Worm (Caenorhabditis elegans) whole organism, L1 larva: Measurements from ENCODE around the gene flp-19.

ENCODE experiments used
- C04F5.9 ChIP-seq: sonication (generic microtip); optimal IDR thresholded peaks from 2 replicates; lab custom pipeline; 2016; ENCODE audit warnings: missing genetic modification characterization, missing compliant biosample characterization
- F16B12.6 ChIP-seq: fragments of 150-350 bp; optimal IDR thresholded peaks from 2 replicates; lab custom pipeline; 2014; ENCODE audit warnings: missing biosample characterization, missing genetic modification characterization
- aly-2 ChIP-seq: fragments of 150-350 bp; optimal IDR thresholded peaks from 2 replicates; lab custom pipeline; 2014; ENCODE audit warnings: missing biosample characterization, missing genetic modification characterization
- ama-1 ChIP-seq: fragments of 150-350 bp; optimal IDR thresholded peaks from 2 replicates; lab custom pipeline; 2014
- ceh-63 ChIP-seq: fragments of 200-800 bp; sonication (Bioruptor generic); optimal IDR thresholded peaks from 2 replicates; lab custom pipeline; 2018; ENCODE audit warnings: mild to moderate bottlenecking, missing genetic modification characterization, missing compliant biosample characterization
- ceh-8 ChIP-seq: fragments of 200-800 bp; sonication (Bioruptor generic); optimal IDR thresholded peaks from 2 replicates; lab custom pipeline; 2018; ENCODE audit warnings: mild to moderate bottlenecking, missing genetic modification characterization, moderate library complexity, missing compliant biosample characterization
- ceh-88 ChIP-seq: fragments of 200-800 bp; sonication (Bioruptor generic); IDR thresholded peaks from 2 replicates; pipeline ENCODE4 v1.3.6; 2022; ENCODE audit warnings: missing genetic modification characterization, missing compliant biosample characterization
- ceh-90 ChIP-seq: sonication (generic microtip); optimal IDR thresholded peaks from 2 replicates; lab custom pipeline; 2016; ENCODE audit warnings: missing genetic modification characterization, missing compliant biosample characterization
- dsc-1 ChIP-seq: sonication (generic microtip); optimal IDR thresholded peaks from 2 replicates; lab custom pipeline; 2016; ENCODE audit warnings: mild to moderate bottlenecking, missing genetic modification characterization, missing compliant biosample characterization
- efl-1 ChIP-seq, 4 experiments: fragments of 150-350 bp; optimal IDR thresholded peaks in 3 of 4; peaks in 1 of 4; 1 replicate in 1 of 4; 2 replicates in 3 of 4; lab custom pipeline; 2014; ENCODE audit warnings: missing biosample characterization in 2 of 4, missing genetic modification characterization in 2 of 4, missing genetic modification reagents in 2 of 4
- efl-3 ChIP-seq: fragments of 200-800 bp; sonication (Bioruptor generic); optimal IDR thresholded peaks from 2 replicates; lab custom pipeline; 2018; ENCODE audit warnings: mild to moderate bottlenecking, missing genetic modification characterization, missing compliant biosample characterization
- egl-27 ChIP-seq, 2 experiments: fragments of 150-350 bp in 1 of 2; sonication (generic microtip); optimal IDR thresholded peaks; 3 replicates each; lab custom pipeline; 2017 to 2018; ENCODE audit warnings: missing biosample characterization in 2 of 2, missing genetic modification characterization in 2 of 2, missing genetic modification reagents in 2 of 2
- elt-2 ChIP-seq: sonication (generic microtip); optimal IDR thresholded peaks from 2 replicates; lab custom pipeline; 2016; ENCODE audit warnings: missing genetic modification characterization, mild to moderate bottlenecking, inconsistent platforms, missing compliant biosample characterization, missing genetic modification reagents
- ets-5 ChIP-seq: fragments of 200-800 bp; sonication (Bioruptor generic); IDR thresholded peaks from 2 replicates; pipeline ENCODE4 v1.3.6; 2022; ENCODE audit warnings: missing genetic modification characterization, missing compliant biosample characterization
- fkh-10 ChIP-seq: sonication (generic microtip); optimal IDR thresholded peaks from 2 replicates; lab custom pipeline; 2017; ENCODE audit warnings: missing biosample characterization, missing genetic modification reagents, missing genetic modification characterization
- fos-1 ChIP-seq: fragments of 150-350 bp; optimal IDR thresholded peaks from 2 replicates; lab custom pipeline; 2014; ENCODE audit warnings: missing biosample characterization, missing genetic modification characterization
- grh-1 ChIP-seq: fragments of 200-800 bp; sonication (Bioruptor generic); IDR thresholded peaks from 2 replicates; pipeline ENCODE4 v1.3.6; 2022; ENCODE audit warnings: missing genetic modification reagents, missing genetic modification characterization, missing compliant biosample characterization
- hlh-17 ChIP-seq: fragments of 200-800 bp; sonication (Bioruptor generic); optimal IDR thresholded peaks from 2 replicates; lab custom pipeline; 2018; ENCODE audit warnings: missing genetic modification characterization, mild to moderate bottlenecking, missing compliant biosample characterization, moderate library complexity, borderline replicate concordance
- hlh-4 ChIP-seq: sonication (generic microtip); optimal IDR thresholded peaks from 2 replicates; lab custom pipeline; 2016; ENCODE audit warnings: mild to moderate bottlenecking, missing genetic modification characterization, missing compliant biosample characterization
- irx-1 ChIP-seq: sonication (generic microtip); optimal IDR thresholded peaks from 2 replicates; lab custom pipeline; 2016; ENCODE audit warnings: missing genetic modification characterization, missing compliant biosample characterization
- jun-1 ChIP-seq: fragments of 150-350 bp; optimal IDR thresholded peaks from 2 replicates; lab custom pipeline; 2014; ENCODE audit warnings: missing biosample characterization, missing genetic modification reagents, missing genetic modification characterization
- lin-13 ChIP-seq: fragments of 150-350 bp; optimal IDR thresholded peaks from 2 replicates; lab custom pipeline; 2014; ENCODE audit warnings: missing biosample characterization, missing genetic modification reagents, missing genetic modification characterization
- lin-14 ChIP-seq: fragments of 200-800 bp; sonication (Bioruptor generic); optimal IDR thresholded peaks from 2 replicates; lab custom pipeline; 2018; ENCODE audit warnings: mild to moderate bottlenecking, missing genetic modification characterization, moderate library complexity, missing compliant biosample characterization
- lin-15B ChIP-seq: fragments of 150-350 bp; sonication (generic microtip); optimal IDR thresholded peaks from 3 replicates; lab custom pipeline; 2014; ENCODE audit warnings: missing biosample characterization, missing genetic modification characterization
- lir-3 ChIP-seq: sonication (generic microtip); optimal IDR thresholded peaks from 2 replicates; lab custom pipeline; 2016; ENCODE audit warnings: mild to moderate bottlenecking, missing genetic modification characterization, moderate library complexity, missing compliant biosample characterization; ENCODE audit not compliant: poor library complexity
- lsy-2 ChIP-seq, 2 experiments: fragments of 150-350 bp; optimal IDR thresholded peaks; 2 replicates each; lab custom pipeline; 2014; ENCODE audit warnings: missing biosample characterization in 2 of 2, missing genetic modification characterization in 2 of 2
- mab-9 ChIP-seq: fragments of 200-800 bp; sonication (Bioruptor generic); IDR thresholded peaks from 2 replicates; pipeline ENCODE4 v1.3.6; 2022; ENCODE audit warnings: missing genetic modification reagents, missing genetic modification characterization, missing compliant biosample characterization
- mdl-1 ChIP-seq, 2 experiments: fragments of 150-350 bp; optimal IDR thresholded peaks; 2 replicates each; lab custom pipeline; 2014 to 2017; ENCODE audit warnings: missing biosample characterization in 2 of 2, missing genetic modification characterization in 2 of 2, inconsistent platforms in 1 of 2
- mef-2 ChIP-seq: fragments of 150-350 bp; optimal IDR thresholded peaks from 2 replicates; lab custom pipeline; 2014; ENCODE audit warnings: missing biosample characterization, missing genetic modification characterization
- mep-1 ChIP-seq: fragments of 150-350 bp; optimal IDR thresholded peaks from 2 replicates; lab custom pipeline; 2014; ENCODE audit warnings: missing biosample characterization, missing genetic modification characterization
- nhr-11 ChIP-seq: fragments of 150-350 bp; optimal IDR thresholded peaks from 2 replicates; lab custom pipeline; 2014; ENCODE audit warnings: missing biosample characterization, missing genetic modification characterization
- nhr-12 ChIP-seq: sonication (generic microtip); optimal IDR thresholded peaks from 2 replicates; lab custom pipeline; 2017; ENCODE audit warnings: missing biosample characterization, missing genetic modification characterization
- nhr-19 ChIP-seq: fragments of 200-800 bp; sonication (Bioruptor generic); conservative IDR thresholded peaks from 2 replicates; pipeline ENCODE4 v1.3.6; 2022; ENCODE audit warnings: missing genetic modification characterization, missing compliant biosample characterization
- nhr-28 ChIP-seq: fragments of 150-350 bp; optimal IDR thresholded peaks from 2 replicates; lab custom pipeline; 2014; ENCODE audit warnings: missing biosample characterization, missing genetic modification characterization
- nhr-47 ChIP-seq: sonication (generic microtip); optimal IDR thresholded peaks from 2 replicates; lab custom pipeline; 2016; ENCODE audit warnings: mild to moderate bottlenecking, missing genetic modification characterization, moderate library complexity, missing compliant biosample characterization
- nhr-76 ChIP-seq: sonication (generic microtip); optimal IDR thresholded peaks from 2 replicates; lab custom pipeline; 2017; ENCODE audit warnings: missing biosample characterization, missing genetic modification characterization
- nhr-77 ChIP-seq: fragments of 150-350 bp; optimal IDR thresholded peaks from 2 replicates; lab custom pipeline; 2014; ENCODE audit warnings: missing biosample characterization, missing genetic modification characterization
- nhr-90 ChIP-seq: sonication (generic microtip); optimal IDR thresholded peaks from 2 replicates; lab custom pipeline; 2016; ENCODE audit warnings: mild to moderate bottlenecking, missing genetic modification characterization, missing compliant biosample characterization; ENCODE audit not compliant: poor library complexity
- pag-3 ChIP-seq: sonication (generic microtip); optimal IDR thresholded peaks from 2 replicates; lab custom pipeline; 2017; ENCODE audit warnings: missing genetic modification characterization, mild to moderate bottlenecking, missing compliant biosample characterization, antibody characterized with exemption, borderline replicate concordance; ENCODE audit not compliant: insufficient read depth
- pqm-1 ChIP-seq: sonication (generic microtip); optimal IDR thresholded peaks from 3 replicates; lab custom pipeline; 2017; ENCODE audit warnings: missing biosample characterization, missing genetic modification characterization
- skn-1 ChIP-seq: fragments of 150-350 bp; optimal IDR thresholded peaks from 2 replicates; lab custom pipeline; 2014; ENCODE audit warnings: missing biosample characterization, missing genetic modification characterization
- snpc-4 ChIP-seq: fragments of 150-350 bp; optimal IDR thresholded peaks from 2 replicates; lab custom pipeline; 2014; ENCODE audit warnings: missing biosample characterization, missing genetic modification characterization
- snu-23 ChIP-seq: sonication (generic microtip); optimal IDR thresholded peaks from 2 replicates; lab custom pipeline; 2016; ENCODE audit warnings: missing genetic modification characterization, missing compliant biosample characterization
- swsn-7 ChIP-seq: sonication (generic microtip); optimal IDR thresholded peaks from 2 replicates; lab custom pipeline; 2016; ENCODE audit warnings: missing genetic modification characterization, missing compliant biosample characterization
- tbx-2 ChIP-seq: sonication (generic microtip); optimal IDR thresholded peaks from 2 replicates; lab custom pipeline; 2016; ENCODE audit warnings: missing genetic modification characterization, missing compliant biosample characterization
- unc-130 ChIP-seq: fragments of 150-350 bp; optimal IDR thresholded peaks from 2 replicates; lab custom pipeline; 2017; ENCODE audit warnings: missing biosample characterization, missing genetic modification characterization, inconsistent platforms
- unc-62 ChIP-seq: fragments of 150-350 bp; optimal IDR thresholded peaks from 2 replicates; lab custom pipeline; 2014; ENCODE audit warnings: missing biosample characterization, missing genetic modification reagents, missing genetic modification characterization
- vab-15 ChIP-seq: sonication (generic microtip); optimal IDR thresholded peaks from 2 replicates; lab custom pipeline; 2017; ENCODE audit warnings: missing genotype, mild to moderate bottlenecking, missing genetic modification characterization, missing compliant biosample characterization
- xbp-1 ChIP-seq: sonication (generic microtip); optimal IDR thresholded peaks from 2 replicates; lab custom pipeline; 2016; ENCODE audit warnings: missing genetic modification characterization, missing compliant biosample characterization
- zag-1 ChIP-seq: fragments of 150-350 bp; optimal IDR thresholded peaks from 2 replicates; lab custom pipeline; 2014; ENCODE audit warnings: missing biosample characterization, missing genetic modification characterization
- zip-4 ChIP-seq: fragments of 200-800 bp; sonication (Bioruptor generic); optimal IDR thresholded peaks from 2 replicates; lab custom pipeline; 2018; ENCODE audit warnings: mild to moderate bottlenecking, missing genetic modification characterization, moderate library complexity, missing compliant biosample characterization

Gene flp-19

DNA sequence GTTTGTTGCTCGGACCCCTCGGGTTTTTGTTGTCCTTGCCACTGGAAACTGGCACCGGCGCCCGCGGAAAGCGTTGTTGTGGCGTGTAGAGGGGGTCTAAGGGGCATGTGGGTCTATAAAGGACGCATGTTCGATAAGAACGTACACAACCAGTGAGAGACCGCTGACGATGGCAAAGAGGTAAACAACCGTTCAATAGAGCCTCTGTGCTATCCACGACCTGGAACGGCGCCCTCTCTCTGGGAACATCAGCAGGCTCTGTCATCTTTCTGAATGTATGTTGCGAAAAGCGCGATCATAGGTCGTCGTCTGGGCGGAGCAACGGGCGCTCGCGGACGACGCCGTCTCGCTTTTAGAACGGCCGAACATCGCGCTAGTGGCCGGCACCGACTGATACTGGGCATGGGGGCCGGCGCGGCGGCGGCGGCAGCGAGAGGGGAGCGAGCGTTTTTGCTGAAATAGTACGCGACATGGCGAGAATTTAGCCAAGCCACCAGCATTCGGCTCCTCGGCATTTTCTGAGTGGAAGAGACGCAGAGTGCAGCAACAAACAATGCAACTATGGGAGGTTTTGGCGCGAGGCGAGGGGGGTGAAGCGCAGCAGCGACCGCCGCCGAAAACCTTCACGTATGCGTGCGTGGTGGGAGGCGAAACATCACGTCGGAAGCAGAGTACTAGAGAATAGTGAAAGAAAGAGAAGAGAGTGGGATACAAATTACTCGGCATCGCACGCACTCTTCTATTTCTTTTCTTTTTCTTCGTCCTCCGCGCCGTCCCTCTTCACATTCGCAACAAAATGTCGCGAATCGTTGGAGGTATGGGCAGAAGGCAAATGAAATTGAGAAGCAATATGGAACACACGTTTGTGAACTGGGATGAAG, 32.8 kb downstream of the flp-19 start:
- TF ChIP-seq hlh-4 (tag; lab: Kevin White, UChicago) (no peak), mep-1 (tag; lab: Kevin White, UChicago) (peak; percentile 83), snpc-4 (tag; lab: Kevin White, UChicago) (peak; percentile 41), ets-5 (no peak), zip-4 (GFP tag; lab: Kevin White, UChicago) (no peak), nhr-90 (tag; lab: Kevin White, UChicago) (peak; percentile 54), fos-1 (tag; lab: Kevin White, UChicago) (peak; percentile 54), elt-2 (tag; lab: Kevin White, UChicago) (peak; percentile 63), nhr-19 (GFP tag; lab: Robert Waterston, UW) (peak; percentile 71), lsy-2 (tag; optimal IDR thresholded peaks at IDR 0.05; lab: Kevin White, UChicago) (peak; percentile 54 to 72), xbp-1 (peak; percentile 78), nhr-12 (tag; lab: Kevin White, UChicago) (no peak), efl-3 (no peak), mdl-1 (tag; optimal IDR thresholded peaks at IDR 0.05; lab: Kevin White, UChicago) (peak in 1 of 2 experiments; percentile 84), snu-23 (GFP tag; lab: Kevin White, UChicago) (peak; percentile 86), zag-1 (tag; lab: Kevin White, UChicago) (no peak), nhr-11 (tag; lab: Kevin White, UChicago) (no peak), pag-3 (peak; percentile 45), jun-1 (peak; percentile 72), nhr-77 (tag; lab: Kevin White, UChicago) (peak; percentile 76), nhr-28 (tag; lab: Kevin White, UChicago) (no peak), unc-62 (no peak), efl-1 (optimal IDR thresholded peaks at IDR 0.05; lab: Kevin White, UChicago) (peak; percentile 36 to 59), efl-1 (GFP tag; optimal IDR thresholded peaks at IDR 0.05 in 1 of 2; lab: Kevin White, UChicago) (peak in 1 of 2 experiments; percentile 81), aly-2 (tag; lab: Kevin White, UChicago) (no peak), lir-3 (tag; lab: Kevin White, UChicago) (no peak), vab-15 (peak; percentile 9), ceh-8 (GFP tag; lab: Kevin White, UChicago) (peak; percentile 78), nhr-76 (tag; lab: Kevin White, UChicago) (no peak), grh-1 (GFP tag; lab: Robert Waterston, UW) (no peak; the same call in 1 of the 2 replicates), skn-1 (tag; lab: Kevin White, UChicago) (peak; percentile 41), egl-27 (tag; optimal IDR thresholded peaks at IDR 0.05; lab: Kevin White, UChicago) (peak; percentile 53 to 62), mab-9 (GFP tag; lab: Robert Waterston, UW) (no peak), mef-2 (tag; lab: Kevin White, UChicago) (no peak), unc-130 (tag; lab: Kevin White, UChicago) (peak; percentile 35), irx-1 (tag; lab: Kevin White, UChicago) (peak; percentile 78), lin-13 (GFP tag; lab: Kevin White, UChicago) (peak; percentile 14), fkh-10 (peak; percentile 86), ceh-63 (no peak), lin-15B (tag; lab: Kevin White, UChicago) (no peak), hlh-17 (GFP tag; lab: Kevin White, UChicago) (no peak), ceh-88 (GFP tag; lab: Robert Waterston, UW) (no peak; the same call in 1 of the 2 replicates), swsn-7 (tag; lab: Kevin White, UChicago) (peak; percentile 78), nhr-47 (tag; lab: Kevin White, UChicago) (peak; percentile 84), C04F5.9 (tag; lab: Kevin White, UChicago) (no peak), ceh-90 (no peak), F16B12.6 (tag; lab: Kevin White, UChicago) (no peak), dsc-1 (peak; percentile 62), ama-1 (lab: Kevin White, UChicago) (no peak), lin-14 (peak; percentile 98), pqm-1 (no peak), tbx-2 (tag; lab: Kevin White, UChicago) (peak; percentile 86)
